Worm (Caenorhabditis elegans): ENCODE data around the gene ZK896.5.

Gene ZK896.5

DNA sequence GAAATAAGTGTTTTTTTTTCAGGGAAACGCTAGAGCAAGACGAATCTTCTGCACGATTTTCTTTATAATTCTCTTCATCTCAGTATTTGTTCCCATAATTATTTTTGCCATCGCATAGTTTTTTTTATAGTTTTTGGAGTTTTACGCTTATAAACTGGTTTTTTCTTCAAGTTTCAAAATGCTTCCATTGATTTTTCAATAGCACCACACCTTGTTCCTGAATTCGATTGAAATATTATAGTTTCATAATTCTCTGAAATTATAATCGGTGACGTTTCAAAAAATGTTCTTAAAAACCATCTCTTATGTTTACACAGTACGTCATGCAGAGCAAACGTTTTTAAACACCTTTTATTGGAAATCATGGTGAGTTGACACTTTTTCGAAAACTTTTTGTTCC is 13.7 kb upstream of the ZK896.5 start, which contains the start of gene K08D8.12:
TSS of gene K08D8.12 (plus strand) at position 301 of the 400 bp plus-strand sequence.
- TF ChIP-seq nhr-85 (tag) (peak; percentile 6), unc-62 (GFP tag; optimal IDR thresholded peaks at IDR 0.05) (no peak)

DNA sequence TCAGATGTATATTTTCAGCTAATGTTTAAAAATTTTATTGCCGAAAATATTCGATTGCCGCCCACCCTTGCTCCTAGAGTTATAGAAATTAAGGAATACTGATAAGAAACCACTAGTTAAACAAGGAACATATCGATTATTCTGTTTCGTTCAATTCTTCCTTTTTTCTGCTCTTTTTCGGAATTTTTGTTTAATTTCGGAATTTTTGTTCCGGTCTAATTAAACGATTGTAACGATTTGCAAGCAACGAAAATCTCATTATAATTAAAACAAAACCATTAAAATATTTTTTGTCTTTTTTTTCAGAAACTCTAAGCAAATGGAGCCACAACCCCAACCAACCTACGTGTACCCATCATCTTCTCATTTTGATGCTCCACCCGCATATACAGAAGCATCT is 12.7 kb upstream of the ZK896.5 start, which contains the start of gene K08D8.1:
TSS of gene K08D8.1 (plus strand) at position 301 of the 400 bp plus-strand sequence.
- no peak for TF ChIP-seq mab-9 (GFP tag; IDR thresholded peaks at IDR 0.05)
- TF ChIP-seq ama-1 (optimal IDR thresholded peaks at IDR 0.05), result no peak
- TF ChIP-seq nhr-20 (tag; optimal IDR thresholded peaks at IDR 0.05), result no peak
- TF ChIP-seq nhr-237 (tag; optimal IDR thresholded peaks at IDR 0.05), result no peak
- TF ChIP-seq fkh-8 (tag; optimal IDR thresholded peaks at IDR 0.05), result no peak
- no peak for TF ChIP-seq isw-1 (GFP tag; IDR thresholded peaks at IDR 0.05)
- TF ChIP-seq hpl-2 (GFP tag; optimal IDR thresholded peaks at IDR 0.05), result no peak
- TF ChIP-seq aha-1 (tag; optimal IDR thresholded peaks at IDR 0.05), result no peak
- no peak for TF ChIP-seq pax-3 (tag; optimal IDR thresholded peaks at IDR 0.05)
- TF ChIP-seq efl-3 (GFP tag; optimal IDR thresholded peaks at IDR 0.05), result no peak
- TF ChIP-seq ceh-63 (GFP tag; optimal IDR thresholded peaks at IDR 0.05), result no peak
- TF ChIP-seq tlp-1 (tag; optimal IDR thresholded peaks at IDR 0.05), result no peak
- no peak for TF ChIP-seq sptf-1 (tag; optimal IDR thresholded peaks at IDR 0.05)
- TF ChIP-seq lin-39 (tag; optimal IDR thresholded peaks at IDR 0.05), result no peak
- no peak for TF ChIP-seq nhr-11 (tag; optimal IDR thresholded peaks at IDR 0.05)

DNA sequence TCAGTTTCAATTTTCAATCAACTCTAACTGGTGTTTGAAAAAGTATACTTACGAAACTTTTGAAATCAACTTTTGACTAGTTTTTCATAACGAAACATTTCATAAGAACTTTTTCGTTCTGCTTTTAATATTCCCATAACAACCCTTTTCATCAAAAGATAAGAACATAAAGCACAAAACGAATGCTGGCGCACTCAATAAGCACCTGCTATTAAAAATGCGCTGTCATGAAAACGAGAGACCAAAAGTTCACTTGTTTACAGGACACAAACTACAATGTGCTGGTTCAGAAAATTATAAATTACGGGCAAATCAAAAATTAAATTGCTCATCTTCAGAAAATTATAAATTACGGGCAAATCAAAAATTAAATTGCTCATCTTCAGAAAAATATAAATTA is 11.6 kb upstream of the ZK896.5 start:
- TF ChIP-seq skn-1 (tag; optimal IDR thresholded peaks at IDR 0.05) (no peak), nhr-90 (tag; optimal IDR thresholded peaks at IDR 0.05; ENCODE audit: poor library complexity) (no peak), elt-2 (tag; optimal IDR thresholded peaks at IDR 0.05) (peak; percentile 17), mdl-1 (tag; optimal IDR thresholded peaks at IDR 0.05) (no peak), dsc-1 (tag; optimal IDR thresholded peaks at IDR 0.05) (no peak)

DNA sequence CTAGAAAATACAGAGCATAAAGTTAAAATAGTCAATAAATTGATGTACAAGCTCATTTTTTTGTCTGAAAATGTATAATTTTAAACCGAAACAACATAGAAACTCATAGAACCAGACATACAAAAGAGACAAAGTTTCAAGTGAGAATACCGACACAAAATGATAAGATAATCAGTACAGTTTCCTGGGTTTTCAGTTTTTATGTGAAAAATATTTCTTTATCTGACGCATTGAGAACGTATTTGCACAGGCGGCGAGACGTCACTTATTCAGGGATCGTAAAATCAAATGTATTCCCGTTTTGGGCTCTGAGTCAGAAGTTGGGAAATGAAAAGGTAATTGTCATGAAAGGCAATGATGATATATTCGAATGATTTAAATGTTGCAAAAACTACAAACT is 11.0 kb upstream of the ZK896.5 start, which contains the start of gene K08D8.6:
TSS of gene K08D8.6 (minus strand) at position 64 of the 400 bp plus-strand sequence.
- peak; percentile 88 for TF ChIP-seq elt-2 (tag; optimal IDR thresholded peaks at IDR 0.05)
- TF ChIP-seq efl-3 (GFP tag; optimal IDR thresholded peaks at IDR 0.05), result no peak
- no peak for TF ChIP-seq alr-1 (tag; optimal IDR thresholded peaks at IDR 0.05; ENCODE audit: borderline replicate concordance)
- TF ChIP-seq F16B12.6 (tag; optimal IDR thresholded peaks at IDR 0.05), result no peak
- TF ChIP-seq rnt-1 (tag; optimal IDR thresholded peaks at IDR 0.05), result no peak
- TF ChIP-seq nhr-19 (GFP tag; conservative IDR thresholded peaks at IDR 0.05), result no peak
- TF ChIP-seq fkh-4 (tag; optimal IDR thresholded peaks at IDR 0.05; ENCODE audit: borderline replicate concordance), result no peak
- no peak for TF ChIP-seq egl-13 (tag; optimal IDR thresholded peaks at IDR 0.05)
- no peak for TF ChIP-seq elt-3 (tag; optimal IDR thresholded peaks at IDR 0.05)
- no peak for TF ChIP-seq lin-15B (tag; optimal IDR thresholded peaks at IDR 0.05)
- TF ChIP-seq lin-39 (tag; optimal IDR thresholded peaks at IDR 0.05), result no peak
- TF ChIP-seq pqm-1 (tag; optimal IDR thresholded peaks at IDR 0.05), result peak; percentile 78
- no peak for TF ChIP-seq nhr-84 (tag; optimal IDR thresholded peaks at IDR 0.05)
- peak; percentile 7 for TF ChIP-seq jun-1 (tag; optimal IDR thresholded peaks at IDR 0.05)
- TF ChIP-seq efl-1 (optimal IDR thresholded peaks at IDR 0.05), result no peak
- peak in 1 of 2 experiments; percentile 30 for TF ChIP-seq efl-1 (GFP tag; optimal IDR thresholded peaks at IDR 0.05 in 1 of 2)
- no peak for TF ChIP-seq fos-1 (tag; optimal IDR thresholded peaks at IDR 0.05)
- TF ChIP-seq nhr-90 (tag; optimal IDR thresholded peaks at IDR 0.05; ENCODE audit: poor library complexity), result no peak
- no peak for TF ChIP-seq snu-23 (GFP tag; optimal IDR thresholded peaks at IDR 0.05)
- no peak for TF ChIP-seq nhr-28 (tag; optimal IDR thresholded peaks at IDR 0.05)
- no peak for TF ChIP-seq aly-2 (tag; optimal IDR thresholded peaks at IDR 0.05)
- TF ChIP-seq lin-35 (GFP tag; optimal IDR thresholded peaks at IDR 0.05), result no peak
- TF ChIP-seq mab-9 (GFP tag; IDR thresholded peaks at IDR 0.05), result no peak
